Worm (Caenorhabditis elegans): ENCODE data around the gene T26A5.8.

The T26A5.8 gene

DNA sequence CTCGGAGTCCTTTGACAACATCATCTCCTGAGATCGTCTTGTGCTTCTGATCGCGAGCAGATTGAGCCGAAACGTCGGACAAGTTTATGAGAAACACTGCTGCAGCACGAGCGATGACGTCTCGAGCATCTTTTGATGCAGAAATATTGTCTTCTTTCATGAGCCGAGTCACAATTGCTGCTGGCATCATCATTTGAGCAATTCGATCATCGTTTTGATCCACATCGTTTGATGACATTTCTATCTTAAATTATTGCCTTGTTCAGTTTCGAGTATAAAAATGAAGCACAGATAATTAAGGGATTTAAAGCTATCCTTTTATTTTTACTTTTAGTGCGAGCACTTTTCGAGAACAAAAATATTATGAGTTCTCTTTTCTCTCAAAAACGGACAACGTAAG, at the start of gene T26A5.8:
Gene T26A5.8 (minus strand): TSS at position 247 of the 400 bp plus-strand sequence.
- TF ChIP-seq ama-1 (optimal IDR thresholded peaks at IDR 0.05): no peak
- TF ChIP-seq ets-7 (tag; optimal IDR thresholded peaks at IDR 0.05): no peak
- no peak for TF ChIP-seq sea-1 (GFP tag; conservative IDR thresholded peaks at IDR 0.05)
- no peak for TF ChIP-seq tbx-11 (GFP tag; IDR thresholded peaks at IDR 0.05)
- TF ChIP-seq flt-1 (GFP tag; IDR thresholded peaks at IDR 0.05): no peak
- no peak for TF ChIP-seq F13C5.2 (tag; optimal IDR thresholded peaks at IDR 0.05)
- TF ChIP-seq tbx-37 (GFP tag; conservative IDR thresholded peaks at IDR 0.05): no peak
- TF ChIP-seq hmbx-1 (tag; optimal IDR thresholded peaks at IDR 0.05): no peak
- no peak for TF ChIP-seq B0310.2 (tag; optimal IDR thresholded peaks at IDR 0.05)

- no peak for TF ChIP-seq tbx-37 (GFP tag; conservative IDR thresholded peaks at IDR 0.05)
- TF ChIP-seq ama-1 (optimal IDR thresholded peaks at IDR 0.05): no peak
- no peak for TF ChIP-seq scrt-1 (GFP tag; IDR thresholded peaks at IDR 0.05)
- no peak for TF ChIP-seq aly-1 (tag; optimal IDR thresholded peaks at IDR 0.05)
- TF ChIP-seq flt-1 (GFP tag; IDR thresholded peaks at IDR 0.05): no peak
- no peak for TF ChIP-seq tra-4 (tag; optimal IDR thresholded peaks at IDR 0.05)
Measured at ce11 chrIII:6509301-6509700, 46.6 kb upstream of the T26A5.8 start.

- TF ChIP-seq ets-7 (tag; optimal IDR thresholded peaks at IDR 0.05) (no peak), pes-1 (GFP tag; IDR thresholded peaks at IDR 0.05) (no peak), ceh-36 (tag; optimal IDR thresholded peaks at IDR 0.05) (no peak), B0310.2 (tag; optimal IDR thresholded peaks at IDR 0.05) (no peak), flt-1 (GFP tag; IDR thresholded peaks at IDR 0.05) (no peak), ceh-13 (GFP tag; optimal IDR thresholded peaks at IDR 0.05) (no peak), hmg-4 (GFP tag; optimal IDR thresholded peaks at IDR 0.05) (no peak), tbx-11 (GFP tag; IDR thresholded peaks at IDR 0.05) (no peak), tra-4 (tag; optimal IDR thresholded peaks at IDR 0.05) (no peak), sea-1 (GFP tag; conservative IDR thresholded peaks at IDR 0.05) (no peak), tbx-37 (GFP tag; conservative IDR thresholded peaks at IDR 0.05) (no peak), hnd-1 (tag; optimal IDR thresholded peaks at IDR 0.05) (no peak), hmbx-1 (tag; optimal IDR thresholded peaks at IDR 0.05) (no peak), aly-1 (tag; optimal IDR thresholded peaks at IDR 0.05) (no peak), scrt-1 (GFP tag; IDR thresholded peaks at IDR 0.05) (no peak), ama-1 (optimal IDR thresholded peaks at IDR 0.05) (no peak), F13C5.2 (tag; optimal IDR thresholded peaks at IDR 0.05) (no peak)
Measured at ce11 chrIII:6508327-6508726, 45.7 kb upstream of the T26A5.8 start.

ce11 chrIII:6507832-6508231, 45.2 kb upstream of the T26A5.8 start, which contains the start of gene F23F12.12:
TSS of gene F23F12.12 (plus strand) at chrIII:6508132.
- TF ChIP-seq tbx-37 (GFP tag; conservative IDR thresholded peaks at IDR 0.05): no peak
- TF ChIP-seq hmg-4 (GFP tag; optimal IDR thresholded peaks at IDR 0.05): no peak
- TF ChIP-seq ceh-36 (tag; optimal IDR thresholded peaks at IDR 0.05): no peak
- TF ChIP-seq hnd-1 (tag; optimal IDR thresholded peaks at IDR 0.05): no peak
- TF ChIP-seq hmbx-1 (tag; optimal IDR thresholded peaks at IDR 0.05): no peak
- no peak for TF ChIP-seq ceh-13 (GFP tag; optimal IDR thresholded peaks at IDR 0.05)
- no peak for TF ChIP-seq flt-1 (GFP tag; IDR thresholded peaks at IDR 0.05)
- TF ChIP-seq scrt-1 (GFP tag; IDR thresholded peaks at IDR 0.05): no peak
- no peak for TF ChIP-seq pes-1 (GFP tag; IDR thresholded peaks at IDR 0.05)

DNA sequence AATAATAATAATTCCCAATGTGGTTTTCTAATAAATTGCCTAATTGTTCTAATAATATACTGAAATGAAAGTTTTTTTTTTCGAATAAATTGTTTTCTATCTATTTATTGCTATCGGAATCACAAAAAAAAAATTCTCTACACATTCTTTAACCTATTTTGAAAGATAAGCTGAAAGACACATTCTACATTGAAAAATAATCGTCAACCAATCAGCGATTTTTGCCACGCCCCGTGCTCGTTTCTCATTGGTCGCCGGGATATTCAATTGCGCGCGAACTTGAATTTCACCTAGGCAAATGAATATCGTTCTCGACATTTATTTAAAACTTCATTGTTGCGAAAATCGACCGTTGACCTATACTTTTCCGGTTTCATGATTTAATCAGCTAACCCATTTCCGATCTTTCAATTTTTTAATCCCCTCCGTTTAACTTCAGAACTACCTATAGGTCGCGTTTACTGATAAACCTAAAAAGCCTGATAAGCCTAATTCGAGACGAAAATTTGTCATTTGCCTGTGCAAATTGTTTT, 37.4 kb upstream of the T26A5.8 start, which contains the start of gene F23F12.3:
Gene F23F12.3 (plus strand): TSS at position 483 of the 533 bp plus-strand sequence.
- TF ChIP-seq flt-1 (GFP tag; IDR thresholded peaks at IDR 0.05) (no peak), hmbx-1 (tag; optimal IDR thresholded peaks at IDR 0.05) (no peak), aly-1 (tag; optimal IDR thresholded peaks at IDR 0.05) (no peak), F13C5.2 (tag; optimal IDR thresholded peaks at IDR 0.05) (no peak), ama-1 (optimal IDR thresholded peaks at IDR 0.05) (no peak), ceh-36 (tag; optimal IDR thresholded peaks at IDR 0.05) (no peak), B0310.2 (tag; optimal IDR thresholded peaks at IDR 0.05) (no peak), pes-1 (GFP tag; IDR thresholded peaks at IDR 0.05) (no peak), ets-7 (tag; optimal IDR thresholded peaks at IDR 0.05) (no peak), scrt-1 (GFP tag; IDR thresholded peaks at IDR 0.05) (no peak), tbx-11 (GFP tag; IDR thresholded peaks at IDR 0.05) (no peak), hnd-1 (tag; optimal IDR thresholded peaks at IDR 0.05) (no peak), hmg-4 (GFP tag; optimal IDR thresholded peaks at IDR 0.05) (no peak)

DNA sequence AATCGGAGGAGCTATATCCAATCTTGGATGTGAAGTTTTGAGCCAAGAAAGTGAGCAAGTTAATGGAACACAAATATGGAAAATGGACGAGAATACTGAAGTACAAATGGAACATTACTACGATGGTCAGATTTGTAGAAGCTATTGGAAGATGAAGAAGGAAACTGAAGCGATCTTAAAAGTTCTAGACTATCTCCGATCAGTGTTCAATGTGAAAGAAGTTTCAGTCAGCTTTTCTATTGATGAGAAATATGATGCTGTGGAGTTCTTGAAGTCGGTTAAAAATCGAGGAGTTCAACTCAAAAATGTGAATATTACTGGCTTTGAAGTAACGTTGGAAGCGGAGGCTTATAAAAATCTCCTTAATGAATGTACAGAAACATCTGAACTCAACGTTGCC, 36.4 kb upstream of the T26A5.8 start:
- no peak for TF ChIP-seq scrt-1 (GFP tag; IDR thresholded peaks at IDR 0.05)
- no peak for TF ChIP-seq ceh-13 (GFP tag; optimal IDR thresholded peaks at IDR 0.05)
- TF ChIP-seq hnd-1 (tag; optimal IDR thresholded peaks at IDR 0.05): no peak
- TF ChIP-seq ceh-36 (tag; optimal IDR thresholded peaks at IDR 0.05): no peak
- no peak for TF ChIP-seq hmg-4 (GFP tag; optimal IDR thresholded peaks at IDR 0.05)
- no peak for TF ChIP-seq ets-7 (tag; optimal IDR thresholded peaks at IDR 0.05)
- TF ChIP-seq B0310.2 (tag; optimal IDR thresholded peaks at IDR 0.05): no peak
- no peak for TF ChIP-seq tbx-11 (GFP tag; IDR thresholded peaks at IDR 0.05)
- TF ChIP-seq pes-1 (GFP tag; IDR thresholded peaks at IDR 0.05): no peak
- no peak for TF ChIP-seq tra-4 (tag; optimal IDR thresholded peaks at IDR 0.05)
- TF ChIP-seq tbx-37 (GFP tag; conservative IDR thresholded peaks at IDR 0.05): no peak
- no peak for TF ChIP-seq sea-1 (GFP tag; conservative IDR thresholded peaks at IDR 0.05)
- no peak for TF ChIP-seq hmbx-1 (tag; optimal IDR thresholded peaks at IDR 0.05)
- no peak for TF ChIP-seq F13C5.2 (tag; optimal IDR thresholded peaks at IDR 0.05)
- TF ChIP-seq flt-1 (GFP tag; IDR thresholded peaks at IDR 0.05): no peak
- TF ChIP-seq aly-1 (tag; optimal IDR thresholded peaks at IDR 0.05): no peak

DNA sequence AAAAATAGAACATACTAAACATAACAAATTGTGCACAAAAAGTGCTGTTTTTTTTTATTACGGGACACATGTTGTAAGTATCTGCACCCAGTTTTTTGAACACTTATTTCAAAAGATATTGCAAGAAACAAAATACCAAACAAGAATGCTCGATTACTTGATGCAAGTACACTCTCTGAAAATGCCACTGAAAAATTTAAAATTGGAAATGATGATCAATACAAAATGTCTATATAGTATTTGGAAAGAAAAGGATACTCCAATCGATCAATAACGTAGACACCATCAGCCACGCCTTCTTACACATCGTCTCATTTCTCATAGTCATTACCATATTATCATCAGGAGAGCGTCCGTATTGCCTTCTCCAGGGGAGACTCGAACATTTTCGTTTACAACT, 35.5 kb upstream of the T26A5.8 start, which contains the start of gene sdz-15:
Gene sdz-15 (plus strand): TSS at position 301 of the 400 bp plus-strand sequence.
- TF ChIP-seq flt-1 (GFP tag; IDR thresholded peaks at IDR 0.05) (no peak), scrt-1 (GFP tag; IDR thresholded peaks at IDR 0.05) (no peak), B0310.2 (tag; optimal IDR thresholded peaks at IDR 0.05) (no peak), tbx-37 (GFP tag; conservative IDR thresholded peaks at IDR 0.05) (no peak), ceh-13 (GFP tag; optimal IDR thresholded peaks at IDR 0.05) (no peak), tra-4 (tag; optimal IDR thresholded peaks at IDR 0.05) (no peak), tbx-11 (GFP tag; IDR thresholded peaks at IDR 0.05) (no peak), ama-1 (optimal IDR thresholded peaks at IDR 0.05) (no peak)

Measured in whole organism, early embryonic.